Fruit fly (Drosophila melanogaster): ENCODE results near the gene CG14540.

CG14540 gene

DNA sequence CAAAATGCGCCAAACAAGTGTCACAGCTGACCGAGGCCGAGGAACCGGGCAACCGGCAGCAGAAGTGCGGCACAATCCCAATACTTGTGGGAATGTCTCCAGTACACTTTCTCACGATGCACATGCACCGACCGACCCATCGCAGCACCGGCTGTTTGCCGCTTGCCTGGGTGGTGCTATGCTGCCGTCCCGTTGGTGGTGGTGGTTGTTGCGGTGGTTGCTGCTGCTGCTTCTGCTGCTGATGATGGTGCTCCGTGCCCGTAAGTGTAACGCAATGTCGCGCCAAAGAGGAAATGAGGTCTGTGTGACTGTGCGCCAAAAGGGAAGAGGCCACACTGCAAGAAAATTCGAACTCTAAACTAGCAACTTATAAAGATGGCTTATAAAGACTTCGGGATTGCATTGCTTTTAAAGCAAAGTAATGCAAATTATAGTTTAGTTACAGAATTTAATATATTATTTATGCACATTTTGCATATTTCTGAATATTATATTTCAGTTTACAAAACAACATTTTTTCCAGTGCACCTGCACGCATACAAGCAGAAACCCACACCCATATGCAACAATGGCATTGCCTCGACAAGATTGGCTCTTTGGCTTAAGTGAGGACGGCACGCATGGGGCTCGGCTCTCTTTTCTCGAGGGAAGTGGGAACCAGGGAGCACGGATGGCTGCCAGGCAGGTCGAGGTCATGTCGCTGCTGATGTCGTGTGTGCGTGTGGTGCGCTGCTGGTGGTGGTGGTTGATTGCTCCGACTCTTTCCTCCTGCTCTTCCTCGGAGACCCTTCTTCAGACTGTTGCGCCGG lies 37.3 kb downstream of the CG14540 start, which contains the start of gene CG43116 (continued):
- TF ChIP-seq Atf3 (GFP tag; optimal IDR thresholded peaks at IDR 0.05), result peak; percentile 73
- TF ChIP-seq CG11695 (GFP tag; IDR thresholded peaks at IDR 0.05), result peak; percentile 80
- TF ChIP-seq CG10959 (GFP tag; IDR thresholded peaks at IDR 0.05), result peak; percentile 96
- TF ChIP-seq p53 (GFP tag; optimal IDR thresholded peaks at IDR 0.05), result no peak
- no peak for TF ChIP-seq ewg (GFP tag; optimal IDR thresholded peaks at IDR 0.05)
- no peak for TF ChIP-seq CG34376 (GFP tag; optimal IDR thresholded peaks at IDR 0.05)
- no peak for TF ChIP-seq Dbx (GFP tag; IDR thresholded peaks at IDR 0.05)
- TF ChIP-seq cg (GFP tag; optimal IDR thresholded peaks at IDR 0.05), result peak; percentile 84
- TF ChIP-seq Dip2 (GFP tag; IDR thresholded peaks at IDR 0.05), result no peak
- peak; percentile 69 for TF ChIP-seq CG12155 (GFP tag; optimal IDR thresholded peaks at IDR 0.05)
- TF ChIP-seq NFAT (GFP tag; IDR thresholded peaks at IDR 0.05), result no peak
- TF ChIP-seq Atf-2 (GFP tag; optimal IDR thresholded peaks at IDR 0.05), result peak; percentile 63
- TF ChIP-seq az2 (GFP tag; optimal IDR thresholded peaks at IDR 0.05), result peak; percentile 91
- TF ChIP-seq ap (GFP tag; IDR thresholded peaks at IDR 0.05), result peak; percentile 79
- TF ChIP-seq CG2712 (tag; optimal IDR thresholded peaks at IDR 0.05), result peak; percentile 97
- TF ChIP-seq ken (GFP tag; IDR thresholded peaks at IDR 0.05), result peak; percentile 78
- TF ChIP-seq Fer2 (tag; optimal IDR thresholded peaks at IDR 0.05), result no peak
- TF ChIP-seq Ets97D (GFP tag; optimal IDR thresholded peaks at IDR 0.05), result peak; percentile 23
- 0 out of 2 replicates have a peak, but pooled peaks have one; percentile 3 for TF ChIP-seq CG42726 (GFP tag; IDR thresholded peaks at IDR 0.05; ENCODE audit: partially characterized antibody)
- TF ChIP-seq CG8281 (tag; optimal IDR thresholded peaks at IDR 0.05), result peak; percentile 18
- no peak for TF ChIP-seq sna (GFP tag; IDR thresholded peaks at IDR 0.05; ENCODE audit: partially characterized antibody)
- peak; percentile 67 for TF ChIP-seq Mes4 (GFP tag; optimal IDR thresholded peaks at IDR 0.05)
- peak; percentile 92 for TF ChIP-seq CG10979 (tag; optimal IDR thresholded peaks at IDR 0.05)
- peak; percentile 88 for TF ChIP-seq CG8924 (tag; optimal IDR thresholded peaks at IDR 0.05)
- TF ChIP-seq CG6254 (GFP tag; optimal IDR thresholded peaks at IDR 0.05), result peak; percentile 88
- peak; percentile 99 for TF ChIP-seq CG15696 (tag; optimal IDR thresholded peaks at IDR 0.05)
- peak; percentile 73; the same call in 2 of the 3 replicates for TF ChIP-seq CG3726 (GFP tag; IDR thresholded peaks at IDR 0.05)
- no peak for TF ChIP-seq Sox100B (GFP tag; optimal IDR thresholded peaks at IDR 0.05)
- peak; percentile 80 for TF ChIP-seq CG18764 (GFP tag; optimal IDR thresholded peaks at IDR 0.05)
- TF ChIP-seq Blimp-1 (GFP tag; optimal IDR thresholded peaks at IDR 0.05), result peak; percentile 91
- no peak for TF ChIP-seq ham (GFP tag; IDR thresholded peaks at IDR 0.05)
- no peak for TF ChIP-seq Hmr (GFP tag; optimal IDR thresholded peaks at IDR 0.05)
- peak; percentile 24 for TF ChIP-seq crc (GFP tag; optimal IDR thresholded peaks at IDR 0.05)
- TF ChIP-seq ac (GFP tag; optimal IDR thresholded peaks at IDR 0.05), result peak; percentile 90
- TF ChIP-seq peb (GFP tag; IDR thresholded peaks at IDR 0.05), result peak; percentile 66
- no peak for TF ChIP-seq CG6791 (GFP tag; IDR thresholded peaks at IDR 0.05; ENCODE audit: partially characterized antibody)
- TF ChIP-seq CG7987 (GFP tag; optimal IDR thresholded peaks at IDR 0.05), result peak; percentile 27
- peak; percentile 64 for TF ChIP-seq CG1024 (GFP tag; IDR thresholded peaks at IDR 0.05)
- no peak for TF ChIP-seq dmrt99B (tag; optimal IDR thresholded peaks at IDR 0.05)
- no peak for TF ChIP-seq CHES-1-like (GFP tag; optimal IDR thresholded peaks at IDR 0.05)
- TF ChIP-seq CG15011 (GFP tag; optimal IDR thresholded peaks at IDR 0.05), result peak; percentile 71
- TF ChIP-seq B-H2 (GFP tag; optimal IDR thresholded peaks at IDR 0.05), result no peak
- no peak for TF ChIP-seq ab (GFP tag; optimal IDR thresholded peaks at IDR 0.05)
- no peak for TF ChIP-seq pita (GFP tag; optimal IDR thresholded peaks at IDR 0.05)
- TF ChIP-seq grn (GFP tag; optimal IDR thresholded peaks at IDR 0.05), result peak; percentile 29
- TF ChIP-seq maf-S (GFP tag; optimal IDR thresholded peaks at IDR 0.05), result peak; percentile 40
- TF ChIP-seq Hr51 (GFP tag; optimal IDR thresholded peaks at IDR 0.05), result peak in 1 of 2 experiments; percentile 24
- peak; percentile 70 for TF ChIP-seq Nf-YA (GFP tag; IDR thresholded peaks at IDR 0.05)
- peak; percentile 2 for TF ChIP-seq CG15479 (GFP tag; optimal IDR thresholded peaks at IDR 0.05)
